Fruit fly (Drosophila melanogaster) whole organism, wandering third instar larva: Measurements from ENCODE around the gene CG14321.
A peak's percentile ranks its signal among the peaks of the same experiment; 100 is the strongest.

Experiments
- Myc ChIP-seq: fragments of >200 bp; optimal IDR thresholded peaks from 2 replicates; lab custom pipeline; 2017
- brk ChIP-seq: fragments of 200-800 bp; sonication (Bioruptor generic); optimal IDR thresholded peaks from 2 replicates; lab custom pipeline; 2016; ENCODE audit warnings: missing biosample characterization, mild to moderate bottlenecking, missing genetic modification characterization
- h ChIP-seq: fragments of 200-800 bp; sonication (Bioruptor generic); optimal IDR thresholded peaks from 3 replicates; lab custom pipeline; 2016; ENCODE audit warnings: missing biosample characterization, mild to moderate bottlenecking, missing genetic modification characterization
- pan ChIP-seq: fragments of >200 bp; optimal IDR thresholded peaks from 2 replicates; lab custom pipeline; 2017

dm6 chr3R:17710418-17710817 lies 23.0 kb upstream of the CG14321 start:
- TF ChIP-seq pan (lab: Kevin White, UChicago) = no peak
- TF ChIP-seq brk = no peak
- TF ChIP-seq h (GFP tag; lab: Kevin White, UChicago) = no peak
- TF ChIP-seq Myc (lab: Kevin White, UChicago) = peak; percentile 64
